Fruit fly (Drosophila melanogaster) whole organism, prepupa: ENCODE data around the gene CG3430.
A peak's percentile ranks its signal among the peaks of the same experiment; 100 is the strongest.

ENCODE experiments used
- Blimp-1 ChIP-seq: fragments of 200-800 bp; sonication (Bioruptor generic); optimal IDR thresholded peaks from 3 replicates; lab custom pipeline; 2017; ENCODE audit warnings: missing biosample characterization, missing genetic modification characterization, mild to moderate bottlenecking, moderate library complexity, missing genetic modification reagents
- CG10669 ChIP-seq: fragments of 200-800 bp; sonication (Bioruptor generic); optimal IDR thresholded peaks from 3 replicates; lab custom pipeline; 2018; ENCODE audit warnings: missing biosample characterization, mild to moderate bottlenecking, missing genetic modification characterization, moderate library complexity
- CG15336 ChIP-seq: fragments of 200-800 bp; sonication (Bioruptor generic); IDR thresholded peaks from 2 replicates; pipeline ENCODE4 v1.3.6; 2022; ENCODE audit warnings: missing biosample characterization, missing genetic modification characterization
- CG1621 ChIP-seq: fragments of 200-800 bp; sonication (Bioruptor generic); optimal IDR thresholded peaks from 3 replicates; lab custom pipeline; 2018; ENCODE audit warnings: missing biosample characterization, mild to moderate bottlenecking, missing genetic modification characterization
- CG16779 ChIP-seq: fragments of 200-800 bp; sonication (Bioruptor generic); optimal IDR thresholded peaks from 3 replicates; lab custom pipeline; 2017; ENCODE audit warnings: missing biosample characterization, mild to moderate bottlenecking, missing genetic modification characterization
- CG3032 ChIP-seq: fragments of 200-800 bp; optimal IDR thresholded peaks from 2 replicates; lab custom pipeline; 2019; ENCODE audit warnings: missing biosample characterization, mild to moderate bottlenecking, missing genetic modification characterization, moderate library complexity
- CG31627 ChIP-seq: fragments of 200-800 bp; sonication (Bioruptor generic); optimal IDR thresholded peaks from 3 replicates; lab custom pipeline; 2016; ENCODE audit warnings: missing biosample characterization, missing genetic modification characterization
- CG34406 ChIP-seq: fragments of 200-800 bp; sonication (Bioruptor generic); optimal IDR thresholded peaks from 3 replicates; lab custom pipeline; 2016; ENCODE audit warnings: missing biosample characterization, missing genetic modification characterization
- CG4318 ChIP-seq: fragments of 200-800 bp; sonication (Bioruptor generic); optimal IDR thresholded peaks from 3 replicates; lab custom pipeline; 2017; ENCODE audit warnings: missing biosample characterization, mild to moderate bottlenecking, missing genetic modification characterization
- CG6163 ChIP-seq: fragments of 200-800 bp; sonication (Bioruptor generic); IDR thresholded peaks from 3 replicates; pipeline ENCODE4 v1.3.6; 2022; ENCODE audit warnings: missing biosample characterization, missing genetic modification characterization
- CG6276 ChIP-seq: fragments of 200-800 bp; sonication (Bioruptor generic); optimal IDR thresholded peaks from 2 replicates; lab custom pipeline; 2017; ENCODE audit warnings: missing biosample characterization, mild to moderate bottlenecking, missing genetic modification characterization
- CG6792 ChIP-seq: fragments of 200-800 bp; sonication (Bioruptor generic); optimal IDR thresholded peaks from 3 replicates; lab custom pipeline; 2016; ENCODE audit warnings: missing biosample characterization, missing genetic modification characterization
- CG6808 ChIP-seq: fragments of 200-800 bp; sonication (Bioruptor generic); optimal IDR thresholded peaks from 3 replicates; lab custom pipeline; 2017; ENCODE audit warnings: missing biosample characterization, missing genetic modification characterization, mild to moderate bottlenecking, moderate library complexity, missing genetic modification reagents
- CG6854 ChIP-seq: fragments of 200-800 bp; sonication (Bioruptor generic); optimal IDR thresholded peaks from 2 replicates; lab custom pipeline; 2017; ENCODE audit warnings: missing biosample characterization, mild to moderate bottlenecking, missing genetic modification characterization
- CG8319 ChIP-seq: fragments of 200-800 bp; sonication (Bioruptor generic); optimal IDR thresholded peaks from 3 replicates; lab custom pipeline; 2016; ENCODE audit warnings: missing biosample characterization, missing genetic modification characterization
- CG8632 ChIP-seq: fragments of 200-800 bp; sonication (Bioruptor generic); optimal IDR thresholded peaks from 3 replicates; lab custom pipeline; 2016; ENCODE audit warnings: missing biosample characterization, missing genetic modification characterization
- CG9139 ChIP-seq: fragments of 200-800 bp; sonication (Bioruptor generic); optimal IDR thresholded peaks from 3 replicates; lab custom pipeline; 2017; ENCODE audit warnings: missing biosample characterization, mild to moderate bottlenecking, missing genetic modification characterization
- Eip75B ChIP-seq: fragments of 200-800 bp; sonication (Bioruptor generic); optimal IDR thresholded peaks from 3 replicates; lab custom pipeline; 2016; ENCODE audit warnings: missing biosample characterization, missing genetic modification characterization
- Eip78C ChIP-seq: fragments of 200-800 bp; sonication (Bioruptor generic); peaks from one replicate; lab custom pipeline; 2016; ENCODE audit warnings: missing biosample characterization, missing genetic modification characterization
- Eip93F ChIP-seq: fragments of 200-800 bp; sonication (Bioruptor generic); optimal IDR thresholded peaks from 2 replicates; lab custom pipeline; 2016; ENCODE audit warnings: missing biosample characterization, mild to moderate bottlenecking, missing genetic modification characterization
- Ets21C ChIP-seq: fragments of 200-800 bp; sonication (Bioruptor generic); optimal IDR thresholded peaks from 3 replicates; lab custom pipeline; 2016; ENCODE audit warnings: missing biosample characterization, missing genetic modification characterization
- Ets96B ChIP-seq: fragments of 200-800 bp; optimal IDR thresholded peaks from 2 replicates; lab custom pipeline; 2019; ENCODE audit warnings: missing biosample characterization, mild to moderate bottlenecking, missing genetic modification characterization, moderate library complexity
- Hr38 ChIP-seq: sonication (Bioruptor generic); optimal IDR thresholded peaks from 2 replicates; lab custom pipeline; 2016; ENCODE audit warnings: missing biosample characterization, missing genetic modification characterization
- Hr4 ChIP-seq: fragments of 200-800 bp; sonication (Bioruptor generic); optimal IDR thresholded peaks from 3 replicates; lab custom pipeline; 2016; ENCODE audit warnings: missing biosample characterization, missing genetic modification characterization
- Met ChIP-seq: fragments of 200-800 bp; sonication (Bioruptor generic); optimal IDR thresholded peaks from 3 replicates; lab custom pipeline; 2016; ENCODE audit warnings: missing biosample characterization, missing genetic modification characterization
- Smox ChIP-seq: fragments of 200-800 bp; sonication (Bioruptor generic); optimal IDR thresholded peaks from 3 replicates; lab custom pipeline; 2016; ENCODE audit warnings: missing biosample characterization, missing genetic modification characterization
- Sox14 ChIP-seq: fragments of 200-800 bp; sonication (Bioruptor generic); optimal IDR thresholded peaks from 3 replicates; lab custom pipeline; 2016; ENCODE audit warnings: missing biosample characterization, missing genetic modification characterization
- achi ChIP-seq: fragments of 200-800 bp; sonication (Bioruptor generic); optimal IDR thresholded peaks from 3 replicates; lab custom pipeline; 2016; ENCODE audit warnings: missing biosample characterization, missing genetic modification characterization
- cyc ChIP-seq: fragments of 200-800 bp; sonication (Bioruptor generic); optimal IDR thresholded peaks from 3 replicates; lab custom pipeline; 2016; ENCODE audit warnings: missing biosample characterization, missing genetic modification characterization
- dsx ChIP-seq: fragments of 200-800 bp; optimal IDR thresholded peaks from 3 replicates; lab custom pipeline; 2019; ENCODE audit warnings: missing biosample characterization, mild to moderate bottlenecking, missing genetic modification characterization, moderate library complexity; ENCODE audit not compliant: poor library complexity, severe bottlenecking
- eg ChIP-seq: fragments of 200-800 bp; sonication (Bioruptor generic); IDR thresholded peaks from 3 replicates; pipeline ENCODE4 v1.3.6; 2022; ENCODE audit warnings: missing biosample characterization, missing genetic modification characterization
- esn ChIP-seq: fragments of 200-800 bp; sonication (Bioruptor generic); optimal IDR thresholded peaks from 2 replicates; lab custom pipeline; 2016; ENCODE audit warnings: missing biosample characterization, mild to moderate bottlenecking, missing genetic modification characterization, moderate library complexity
- fkh ChIP-seq: fragments of 200-800 bp; sonication (Bioruptor generic); optimal IDR thresholded peaks from 3 replicates; lab custom pipeline; 2017; ENCODE audit warnings: missing biosample characterization, mild to moderate bottlenecking, missing genetic modification characterization, moderate library complexity
- net ChIP-seq: fragments of 200-800 bp; sonication (Bioruptor generic); optimal IDR thresholded peaks from 3 replicates; lab custom pipeline; 2016; ENCODE audit warnings: missing biosample characterization, missing genetic modification characterization
- pdm3 ChIP-seq: fragments of 200-800 bp; sonication (Bioruptor generic); optimal IDR thresholded peaks from 3 replicates; lab custom pipeline; 2016; ENCODE audit warnings: missing biosample characterization, missing genetic modification characterization
- salr ChIP-seq, 2 experiments: fragments of 200-800 bp; sonication (Bioruptor generic); optimal IDR thresholded peaks; 3 replicates each; lab custom pipeline; 2016 to 2018; ENCODE audit warnings: missing biosample characterization in 2 of 2, missing genetic modification characterization in 2 of 2, mild to moderate bottlenecking in 1 of 2
- spab ChIP-seq: fragments of 200-800 bp; sonication (Bioruptor generic); optimal IDR thresholded peaks from 2 replicates; lab custom pipeline; 2017; ENCODE audit warnings: missing biosample characterization, mild to moderate bottlenecking, missing genetic modification characterization, missing genetic modification reagents
- ss ChIP-seq, 2 experiments: fragments of 200-800 bp; sonication (Bioruptor generic); optimal IDR thresholded peaks; 2 replicates in 1 of 2; 3 replicates in 1 of 2; lab custom pipeline; 2017 to 2018; ENCODE audit warnings: mild to moderate bottlenecking in 2 of 2, missing biosample characterization in 2 of 2, missing genetic modification characterization in 2 of 2, moderate library complexity in 1 of 2
- svp ChIP-seq: fragments of 200-800 bp; sonication (Bioruptor generic); peaks from one replicate; lab custom pipeline; 2016; ENCODE audit warnings: missing biosample characterization, missing genetic modification characterization
- topi ChIP-seq: fragments of 200-800 bp; sonication (Bioruptor generic); optimal IDR thresholded peaks from 3 replicates; lab custom pipeline; 2016; ENCODE audit warnings: missing biosample characterization, missing genetic modification characterization
- vri ChIP-seq: fragments of 200-800 bp; sonication (Bioruptor generic); optimal IDR thresholded peaks from 3 replicates; lab custom pipeline; 2016; ENCODE audit warnings: missing biosample characterization, mild to moderate bottlenecking, missing genetic modification characterization

CG3430 gene

DNA sequence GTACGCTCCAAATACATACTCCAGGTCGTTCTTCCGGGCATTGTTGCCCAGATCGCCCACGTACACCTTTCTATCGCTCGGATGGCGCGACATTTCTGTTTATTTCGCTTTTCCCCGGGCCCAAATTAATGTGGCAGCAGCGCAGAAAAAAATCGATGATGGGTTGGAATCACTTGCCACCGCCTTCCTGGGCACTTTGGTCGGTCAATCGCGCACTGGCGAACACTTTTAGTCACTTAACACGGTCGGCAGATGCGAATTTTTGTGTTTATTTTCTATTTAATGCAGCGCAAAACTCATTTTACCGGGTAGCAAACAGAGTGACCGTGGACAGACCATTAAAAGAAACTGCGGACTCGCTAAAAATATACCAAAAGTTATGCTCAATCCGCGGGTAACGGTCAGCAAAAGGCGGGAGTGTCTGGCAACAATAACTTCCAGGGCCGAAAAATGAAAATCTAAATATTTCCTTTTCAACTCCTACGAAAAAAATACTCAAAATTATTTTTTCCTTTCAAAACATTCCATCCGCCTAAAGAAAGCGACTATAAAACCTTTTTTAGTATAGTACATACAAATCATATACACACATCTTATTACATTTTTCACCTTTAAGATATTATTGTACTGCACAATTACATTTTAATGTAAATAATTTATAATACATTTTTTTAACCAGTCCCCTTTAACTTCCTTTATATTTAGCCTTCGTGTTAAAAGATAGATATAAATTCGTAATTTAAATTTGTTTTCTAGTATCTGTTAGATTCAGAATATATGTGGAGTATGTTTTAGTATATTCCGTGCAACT is 36.8 kb upstream of the CG3430 start, which contains the start of gene x16:
x16 (minus strand) TSS at position 361 of the 811 bp plus-strand sequence.
- TF ChIP-seq CG15336 (no peak), CG1621 (tag; lab: Kevin White, UChicago) (peak; percentile 28), achi (GFP tag; lab: Kevin White, UChicago) (no peak), Blimp-1 (GFP tag; lab: Kevin White, UChicago) (no peak), svp (GFP tag; lab: Kevin White, UChicago) (peak; percentile 63), CG31627 (GFP tag; lab: Kevin White, UChicago) (no peak), Eip78C (GFP tag; lab: Kevin White, UChicago) (peak; percentile 31), spab (no peak)

DNA sequence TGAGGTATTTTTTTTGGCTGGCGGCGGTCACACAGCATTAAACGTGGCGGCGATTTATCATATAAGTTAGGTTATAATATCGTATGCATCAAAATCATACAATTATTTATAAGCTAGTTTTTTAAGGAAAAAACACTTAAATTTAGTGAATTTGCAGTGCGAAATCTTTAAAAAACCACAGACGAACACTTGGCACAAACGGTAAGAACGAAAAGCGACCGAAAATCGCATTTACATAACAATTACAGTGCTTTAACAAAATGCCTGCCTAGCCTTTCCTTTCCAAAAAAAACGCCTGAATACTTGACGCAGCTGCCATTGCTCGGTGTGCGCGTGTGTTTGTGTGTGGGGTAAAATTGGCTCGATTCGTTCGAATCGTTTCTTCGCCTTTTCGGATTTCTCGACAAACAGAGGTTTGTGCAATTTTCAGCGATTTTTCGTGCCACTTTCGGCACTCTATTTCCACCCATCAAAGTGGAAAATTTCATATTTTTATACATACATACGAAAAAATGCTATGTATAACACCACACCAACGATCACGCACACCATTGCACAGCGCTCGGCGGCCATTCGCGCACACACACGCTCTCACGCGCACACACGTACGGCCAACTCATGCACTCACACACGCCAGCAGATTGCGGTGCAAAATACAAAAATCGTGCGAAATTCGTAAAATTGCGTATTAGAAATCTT is 36.0 kb upstream of the CG3430 start, which contains the start of gene Hrb27C:
Hrb27C (plus strand) TSS at position 44 of the 699 bp plus-strand sequence.
- TF ChIP-seq CG6854 (GFP tag; lab: Kevin White, UChicago) (peak; percentile 5), net (GFP tag; lab: Kevin White, UChicago) (no peak), CG34406 (peak; percentile 14), CG16779 (peak; percentile 22), ss (GFP tag; optimal IDR thresholded peaks at IDR 0.05; lab: Kevin White, UChicago) (no peak), Eip78C (GFP tag; lab: Kevin White, UChicago) (peak; percentile 31), CG8319 (no peak)

DNA sequence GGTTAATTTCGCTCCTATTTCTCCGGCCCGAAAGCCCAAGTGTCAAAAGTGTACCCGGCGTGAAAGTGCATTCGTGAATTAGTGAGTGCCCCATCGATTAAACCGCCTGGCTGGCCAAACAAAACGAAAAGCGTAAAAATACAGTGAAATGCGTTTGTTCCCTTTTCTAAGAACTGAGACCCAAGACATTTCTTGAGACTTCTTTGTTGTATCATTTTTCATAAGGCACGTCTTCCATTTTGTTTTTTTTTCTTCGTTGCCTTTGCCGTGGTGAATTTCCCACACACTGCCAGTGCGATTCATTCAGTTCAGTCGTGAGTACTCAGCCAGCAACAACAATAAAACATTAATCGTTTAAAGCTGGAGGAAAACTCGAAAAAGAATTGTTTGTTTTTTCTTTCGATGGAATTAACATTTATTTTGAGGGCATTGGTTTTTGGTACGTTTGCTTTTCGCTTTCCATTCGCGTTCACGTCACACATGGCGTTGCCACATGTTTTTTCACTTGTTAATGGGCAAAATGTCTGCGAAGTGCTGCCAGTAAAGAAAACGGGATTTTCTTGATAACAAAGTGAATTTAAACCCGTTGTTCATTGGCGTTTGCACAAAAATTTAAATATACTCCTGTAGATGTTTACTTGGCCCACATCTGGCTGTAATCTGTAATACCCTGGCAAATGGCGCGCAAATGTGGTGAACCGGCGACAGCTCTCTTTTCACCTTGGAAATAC is 35.3 kb upstream of the CG3430 start:
- no peak for TF ChIP-seq dsx (GFP tag; lab: Kevin White, UChicago)
- peak; percentile 26 for TF ChIP-seq Eip75B (GFP tag; lab: Kevin White, UChicago)
- no peak for TF ChIP-seq vri (GFP tag; lab: Kevin White, UChicago)
- no peak for TF ChIP-seq Hr4 (GFP tag; lab: Kevin White, UChicago)
- peak; percentile 34 for TF ChIP-seq Sox14 (GFP tag; lab: Kevin White, UChicago)
- TF ChIP-seq CG31627 (GFP tag; lab: Kevin White, UChicago): no peak
- TF ChIP-seq CG6163 (GFP tag; lab: Robert Waterston, UW): peak; percentile 22; the same call in 1 of the 3 replicates
- TF ChIP-seq Smox (GFP tag; lab: Kevin White, UChicago): no peak
- TF ChIP-seq CG6276 (GFP tag; lab: Kevin White, UChicago): peak; percentile 21
- TF ChIP-seq Ets21C (GFP tag; lab: Kevin White, UChicago): no peak
- no peak for TF ChIP-seq Ets96B (tag; lab: Kevin White, UChicago)
- TF ChIP-seq salr (GFP tag; optimal IDR thresholded peaks at IDR 0.05; lab: Kevin White, UChicago): peak in 1 of 2 experiments; percentile 13
- TF ChIP-seq svp (GFP tag; lab: Kevin White, UChicago): peak; percentile 47
- TF ChIP-seq CG3032 (tag; lab: Kevin White, UChicago): no peak
- TF ChIP-seq Hr38: no peak
- no peak for TF ChIP-seq CG34406
- no peak for TF ChIP-seq achi (GFP tag; lab: Kevin White, UChicago)
- TF ChIP-seq eg: no peak
- TF ChIP-seq Eip78C (GFP tag; lab: Kevin White, UChicago): peak; percentile 69
- TF ChIP-seq CG6854 (GFP tag; lab: Kevin White, UChicago): no peak
- TF ChIP-seq Blimp-1 (GFP tag; lab: Kevin White, UChicago): no peak
- TF ChIP-seq CG6808 (GFP tag; lab: Kevin White, UChicago): peak; percentile 10
- no peak for TF ChIP-seq net (GFP tag; lab: Kevin White, UChicago)
- TF ChIP-seq CG6792 (GFP tag; lab: Kevin White, UChicago): no peak
- no peak for TF ChIP-seq CG8632 (GFP tag; lab: Kevin White, UChicago)
- TF ChIP-seq Met (GFP tag; lab: Kevin White, UChicago): peak; percentile 41
- TF ChIP-seq fkh (GFP tag; lab: Kevin White, UChicago): peak; percentile 28
- TF ChIP-seq spab: no peak
- no peak for TF ChIP-seq pdm3 (GFP tag; lab: Kevin White, UChicago)
- TF ChIP-seq ss (GFP tag; optimal IDR thresholded peaks at IDR 0.05; lab: Kevin White, UChicago): peak in 1 of 2 experiments; percentile 45
- TF ChIP-seq CG10669 (GFP tag; lab: Kevin White, UChicago): no peak
- peak; percentile 26 for TF ChIP-seq esn (GFP tag; lab: Kevin White, UChicago)
- peak; percentile 4 for TF ChIP-seq CG9139 (GFP tag; lab: Kevin White, UChicago)
- TF ChIP-seq CG4318 (GFP tag; lab: Kevin White, UChicago): no peak
- TF ChIP-seq cyc (GFP tag; lab: Kevin White, UChicago): no peak
- TF ChIP-seq topi (GFP tag; lab: Kevin White, UChicago): peak; percentile 5
- TF ChIP-seq Eip93F (GFP tag; lab: Kevin White, UChicago): no peak
